Fruit fly (Drosophila melanogaster) whole organism, embryonic: ENCODE measurements around the gene CG10863.
A peak's percentile ranks its signal among the peaks of the same experiment; 100 is the strongest.

Experiments
- Awh ChIP-seq: fragments of 200-800 bp; sonication (Bioruptor generic); IDR thresholded peaks from 2 replicates; pipeline ENCODE4, ENCODE4 v1.3.6; 2022; ENCODE audit warnings: missing biosample characterization, missing genetic modification characterization
- CG11456 ChIP-seq: fragments of 200-800 bp; sonication (Bioruptor generic); IDR thresholded peaks from 3 replicates; pipeline ENCODE4 v1.3.6; 2022; ENCODE audit warnings: missing biosample characterization, missing genetic modification characterization
- CG12942 ChIP-seq: fragments of 200-800 bp; sonication (Bioruptor generic); optimal IDR thresholded peaks from 3 replicates; lab custom pipeline; 2016; ENCODE audit warnings: missing biosample characterization, missing genetic modification characterization
- CG14667 ChIP-seq: fragments of 200-800 bp; sonication (Bioruptor generic); IDR thresholded peaks from 2 replicates; pipeline ENCODE4 v1.3.6; 2022; ENCODE audit warnings: missing biosample characterization, missing genetic modification characterization
- CG1602 ChIP-seq: fragments of 200-800 bp; sonication (Bioruptor generic); optimal IDR thresholded peaks from 3 replicates; lab custom pipeline; 2016; ENCODE audit warnings: missing biosample characterization, missing genetic modification characterization
- CG1647 ChIP-seq: fragments of 200-800 bp; sonication (Bioruptor generic); optimal IDR thresholded peaks from 3 replicates; lab custom pipeline; 2016; ENCODE audit warnings: missing biosample characterization, missing genetic modification characterization
- CG2129 ChIP-seq: fragments of 200-800 bp; sonication (Bioruptor generic); IDR thresholded peaks from 2 replicates; pipeline ENCODE4 v1.3.6; 2022; ENCODE audit warnings: missing biosample characterization, missing genetic modification characterization; ENCODE audit not compliant: partially characterized antibody
- CG2202 ChIP-seq: fragments of 200-800 bp; sonication (Bioruptor generic); optimal IDR thresholded peaks from 2 replicates; lab custom pipeline; 2018; ENCODE audit warnings: missing biosample characterization, mild to moderate bottlenecking, missing genetic modification characterization
- CG2875 ChIP-seq: fragments of 200-800 bp; sonication (Bioruptor generic); optimal IDR thresholded peaks from 2 replicates; lab custom pipeline; 2017; ENCODE audit warnings: missing biosample characterization, mild to moderate bottlenecking, missing genetic modification characterization, missing genetic modification reagents
- CG2889 ChIP-seq: fragments of 200-800 bp; sonication (Bioruptor generic); IDR thresholded peaks from 3 replicates; pipeline ENCODE4 v1.3.6; 2022; ENCODE audit warnings: missing biosample characterization, missing genetic modification characterization
- CG31388 ChIP-seq: fragments of 200-800 bp; sonication (Bioruptor generic); optimal IDR thresholded peaks from 2 replicates; lab custom pipeline; 2016; ENCODE audit warnings: missing biosample characterization, missing genetic modification characterization
- CG32532 ChIP-seq: fragments of 200-800 bp; sonication (Bioruptor generic); IDR thresholded peaks from 2 replicates; pipeline ENCODE4 v1.3.6; 2022; ENCODE audit warnings: missing biosample characterization, missing genetic modification characterization
- CG4282 ChIP-seq: fragments of 200-800 bp; sonication (Bioruptor generic); optimal IDR thresholded peaks from 2 replicates; lab custom pipeline; 2016; ENCODE audit warnings: missing biosample characterization, missing genetic modification characterization
- CG4404 ChIP-seq: fragments of 200-800 bp; sonication (Bioruptor generic); IDR thresholded peaks from 2 replicates; pipeline ENCODE4 v1.3.6; 2022; ENCODE audit warnings: missing biosample characterization, missing genetic modification characterization
- CG4424 ChIP-seq: fragments of 200-800 bp; sonication (Bioruptor generic); optimal IDR thresholded peaks from 3 replicates; lab custom pipeline; 2016; ENCODE audit warnings: missing biosample characterization, missing genetic modification characterization
- CG5245 ChIP-seq: fragments of 200-800 bp; sonication (Bioruptor generic); optimal IDR thresholded peaks from 3 replicates; lab custom pipeline; 2016; ENCODE audit warnings: missing biosample characterization, missing genetic modification characterization
- CG7271 ChIP-seq: fragments of 200-800 bp; sonication (Bioruptor generic); optimal IDR thresholded peaks from 2 replicates; lab custom pipeline; 2018; ENCODE audit warnings: missing biosample characterization, mild to moderate bottlenecking, missing genetic modification characterization, moderate library complexity
- CG8281 ChIP-seq: fragments of 200-800 bp; sonication (Bioruptor generic); optimal IDR thresholded peaks from 2 replicates; lab custom pipeline; 2018; ENCODE audit warnings: missing biosample characterization, mild to moderate bottlenecking, missing genetic modification characterization, moderate library complexity
- CG9609 ChIP-seq: fragments of 200-800 bp; sonication (Bioruptor generic); optimal IDR thresholded peaks from 3 replicates; lab custom pipeline; 2016; ENCODE audit warnings: missing biosample characterization, missing genetic modification characterization
- Doc3 ChIP-seq: fragments of 200-800 bp; sonication (Bioruptor generic); IDR thresholded peaks from 3 replicates; pipeline ENCODE4 v1.3.6; 2022; ENCODE audit warnings: missing biosample characterization, missing genetic modification characterization; ENCODE audit not compliant: partially characterized antibody
- Ets65A ChIP-seq: fragments of 200-800 bp; sonication (Bioruptor generic); peaks from one replicate; lab custom pipeline; 2016; ENCODE audit warnings: missing biosample characterization, missing genetic modification characterization
- Ets97D ChIP-seq: fragments of 200-800 bp; sonication (Bioruptor generic); optimal IDR thresholded peaks from 3 replicates; lab custom pipeline; 2016; ENCODE audit warnings: missing biosample characterization, missing genetic modification characterization
- GATAe ChIP-seq: fragments of 200-800 bp; sonication (Bioruptor generic); conservative IDR thresholded peaks from 2 replicates; pipeline ENCODE4 v1.3.6; 2022; ENCODE audit warnings: missing biosample characterization, missing genetic modification characterization
- HmgD ChIP-seq: fragments of 200-800 bp; sonication (Bioruptor generic); optimal IDR thresholded peaks from 3 replicates; lab custom pipeline; 2016; ENCODE audit warnings: missing biosample characterization, missing genetic modification characterization
- Hmr ChIP-seq: fragments of 200-800 bp; sonication (Bioruptor generic); optimal IDR thresholded peaks from 3 replicates; lab custom pipeline; 2017; ENCODE audit warnings: mild to moderate bottlenecking, missing biosample characterization, missing genetic modification reagents, missing genetic modification characterization
- Lhr ChIP-seq: fragments of 200-800 bp; sonication (Bioruptor generic); optimal IDR thresholded peaks from 3 replicates; lab custom pipeline; 2017; ENCODE audit warnings: mild to moderate bottlenecking, missing biosample characterization, missing genetic modification reagents, missing genetic modification characterization
- NfI ChIP-seq: fragments of 200-800 bp; sonication (Bioruptor generic); optimal IDR thresholded peaks from 3 replicates; lab custom pipeline; 2018; ENCODE audit warnings: missing biosample characterization, mild to moderate bottlenecking, missing genetic modification characterization, moderate library complexity
- Ptx1 ChIP-seq: fragments of 200-800 bp; sonication (Bioruptor generic); IDR thresholded peaks from 2 replicates; pipeline ENCODE4 v1.3.6; 2022; ENCODE audit warnings: missing biosample characterization, missing genetic modification characterization
- abd-A ChIP-seq: fragments of 200-800 bp; sonication (Bioruptor generic); optimal IDR thresholded peaks from 3 replicates; lab custom pipeline; 2019; ENCODE audit warnings: missing biosample characterization, mild to moderate bottlenecking, missing genetic modification characterization, moderate library complexity
- bowl ChIP-seq: fragments of 200-800 bp; sonication (Bioruptor generic); IDR thresholded peaks from 2 replicates; pipeline ENCODE4 v1.3.6; 2022; ENCODE audit warnings: missing biosample characterization, missing genetic modification characterization
- cas ChIP-seq: fragments of 200-800 bp; sonication (Bioruptor generic); IDR thresholded peaks from 2 replicates; pipeline ENCODE4 v1.3.6; 2022; ENCODE audit warnings: missing biosample characterization, missing genetic modification characterization
- corto ChIP-seq: fragments of 200-800 bp; sonication (Bioruptor generic); optimal IDR thresholded peaks from 2 replicates; lab custom pipeline; 2016; ENCODE audit warnings: missing biosample characterization, mild to moderate bottlenecking, missing genetic modification characterization, moderate library complexity
- crp ChIP-seq, 2 experiments: fragments of 200-800 bp; sonication (Bioruptor generic); optimal IDR thresholded peaks; 2 replicates in 1 of 2; 3 replicates in 1 of 2; lab custom pipeline; 2017; ENCODE audit warnings: missing biosample characterization in 2 of 2, missing genetic modification characterization in 2 of 2, mild to moderate bottlenecking in 1 of 2, moderate library complexity in 1 of 2
- danr ChIP-seq: fragments of 200-800 bp; sonication (Bioruptor generic); IDR thresholded peaks from 2 replicates; pipeline ENCODE4 v1.3.6; 2022; ENCODE audit warnings: missing biosample characterization, missing genetic modification characterization
- dimm ChIP-seq: fragments of 200-800 bp; sonication (Bioruptor generic); IDR thresholded peaks from 2 replicates; pipeline ENCODE4 v1.3.6; 2022; ENCODE audit warnings: missing biosample characterization, missing genetic modification characterization
- dpn ChIP-seq, 2 experiments: fragments of 200-800 bp; sonication (Bioruptor generic); optimal IDR thresholded peaks; 3 replicates each; lab custom pipeline; 2016; ENCODE audit warnings: missing biosample characterization in 2 of 2, missing genetic modification characterization in 2 of 2
- ewg ChIP-seq: fragments of 200-800 bp; sonication (Bioruptor generic); optimal IDR thresholded peaks from 3 replicates; lab custom pipeline; 2017; ENCODE audit warnings: mild to moderate bottlenecking, missing biosample characterization, missing genetic modification reagents, missing genetic modification characterization
- gem ChIP-seq: fragments of 200-800 bp; sonication (Bioruptor generic); optimal IDR thresholded peaks from 2 replicates; lab custom pipeline; 2019; ENCODE audit warnings: missing biosample characterization, mild to moderate bottlenecking, missing genetic modification characterization, moderate library complexity
- h ChIP-seq: fragments of >200 bp; optimal IDR thresholded peaks from 2 replicates; lab custom pipeline; 2017
- hbn ChIP-seq: fragments of 200-800 bp; sonication (Bioruptor generic); IDR thresholded peaks from 2 replicates; pipeline ENCODE4 v1.3.6; 2022; ENCODE audit warnings: missing biosample characterization, missing genetic modification characterization; ENCODE audit not compliant: partially characterized antibody
- kni ChIP-seq: fragments of 200-800 bp; sonication (Bioruptor generic); optimal IDR thresholded peaks from 3 replicates; lab custom pipeline; 2017; ENCODE audit warnings: mild to moderate bottlenecking, missing biosample characterization, missing genetic modification reagents, missing genetic modification characterization
- oc ChIP-seq: fragments of 200-800 bp; sonication (Bioruptor generic); optimal IDR thresholded peaks from 2 replicates; lab custom pipeline; 2018; ENCODE audit warnings: missing biosample characterization, mild to moderate bottlenecking, missing genetic modification characterization, moderate library complexity
- org-1 ChIP-seq: fragments of 200-800 bp; sonication (Bioruptor generic); optimal IDR thresholded peaks from 2 replicates; lab custom pipeline; 2017; ENCODE audit warnings: missing biosample characterization, missing genetic modification characterization
- p53 ChIP-seq: fragments of 200-800 bp; sonication (Bioruptor generic); optimal IDR thresholded peaks from 2 replicates; lab custom pipeline; 2016; ENCODE audit warnings: missing biosample characterization, missing genetic modification characterization
- rib ChIP-seq: fragments of 200-800 bp; sonication (Bioruptor generic); IDR thresholded peaks from 2 replicates; pipeline ENCODE4 v1.3.6; 2022; ENCODE audit warnings: missing biosample characterization, missing genetic modification characterization
- sd ChIP-seq: fragments of 200-800 bp; sonication (Bioruptor generic); optimal IDR thresholded peaks from 3 replicates; lab custom pipeline; 2018; ENCODE audit warnings: missing biosample characterization, mild to moderate bottlenecking, missing genetic modification characterization, moderate library complexity
- sima ChIP-seq: fragments of 200-800 bp; sonication (Bioruptor generic); optimal IDR thresholded peaks from 2 replicates; lab custom pipeline; 2016; ENCODE audit warnings: missing biosample characterization, missing genetic modification characterization
- ssp ChIP-seq: fragments of 200-800 bp; sonication (Bioruptor generic); IDR thresholded peaks from 2 replicates; pipeline ENCODE4 v1.3.6; 2022; ENCODE audit warnings: missing biosample characterization, missing genetic modification characterization
- stc ChIP-seq: fragments of 200-800 bp; sonication (Bioruptor generic); IDR thresholded peaks from 2 replicates; pipeline ENCODE4 v1.3.6; 2022; ENCODE audit warnings: missing biosample characterization, missing genetic modification characterization
- usp ChIP-seq: fragments of >200 bp; optimal IDR thresholded peaks from 2 replicates; lab custom pipeline; 2017; ENCODE audit warnings: missing biosample characterization, missing genetic modification characterization
- zen ChIP-seq: fragments of 200-800 bp; sonication (Bioruptor generic); optimal IDR thresholded peaks from 3 replicates; lab custom pipeline; 2018; ENCODE audit warnings: missing biosample characterization, mild to moderate bottlenecking, missing genetic modification characterization, moderate library complexity

CG10863 gene

DNA sequence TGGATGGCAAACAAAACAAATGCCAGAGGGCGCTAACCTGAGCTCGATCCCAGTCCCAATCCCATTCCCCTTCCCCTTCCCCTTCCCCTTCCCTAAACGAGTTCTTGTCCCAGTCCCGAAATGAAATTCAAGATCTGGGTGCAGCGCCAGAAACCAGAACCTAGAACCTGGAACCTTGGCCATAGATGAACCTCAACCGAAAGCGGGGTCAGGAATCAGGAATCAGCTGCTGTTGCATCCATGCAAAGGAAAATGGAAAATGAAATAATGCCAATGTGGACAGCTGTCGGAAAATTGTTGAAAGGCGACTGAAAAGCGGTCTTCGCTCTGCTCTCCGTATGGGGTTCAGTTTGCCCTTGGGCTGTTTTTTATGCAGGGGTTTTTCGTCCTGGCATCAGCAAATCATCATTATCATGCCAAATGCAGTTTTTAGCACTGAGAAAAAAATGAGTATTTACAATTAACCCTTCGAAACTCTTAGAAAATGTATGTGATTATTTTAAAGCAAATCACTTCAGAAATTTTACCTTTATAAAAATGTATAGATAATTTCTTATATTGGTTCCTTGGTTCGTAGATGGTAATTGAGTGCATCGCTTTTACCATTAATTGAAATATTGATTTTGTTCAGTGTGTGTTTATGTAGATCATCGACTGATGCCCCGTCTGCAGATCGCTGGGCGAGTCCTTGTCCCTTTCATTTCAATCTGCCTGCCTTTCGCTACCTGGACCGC is 35.5 kb upstream of the CG10863 start (continued):
- TF ChIP-seq abd-A (no peak), CG1647 (no peak), org-1 (GFP tag; lab: Kevin White, UChicago) (no peak), corto (GFP tag; lab: Kevin White, UChicago) (no peak), ssp (GFP tag; lab: Robert Waterston, UW) (no peak), Lhr (GFP tag; lab: Kevin White, UChicago) (no peak), cas (no peak), usp (GFP tag; lab: Kevin White, UChicago) (no peak), kni (GFP tag; lab: Kevin White, UChicago) (peak; percentile 9), p53 (GFP tag; lab: Kevin White, UChicago) (no peak), CG4404 (GFP tag; lab: Robert Waterston, UW) (peak; percentile 67), CG2202 (tag; lab: Kevin White, UChicago) (peak; percentile 38), danr (GFP tag; lab: Robert Waterston, UW) (no peak), NfI (GFP tag; lab: Kevin White, UChicago) (no peak), Doc3 (GFP tag; lab: Robert Waterston, UW) (no peak), CG8281 (tag; lab: Kevin White, UChicago) (no peak), dpn (GFP tag; optimal IDR thresholded peaks at IDR 0.05; lab: Kevin White, UChicago) (no peak), CG2129 (GFP tag; lab: Robert Waterston, UW) (no peak), Ets65A (no peak), hbn (GFP tag; lab: Robert Waterston, UW) (no peak), gem (peak; percentile 61), Ptx1 (GFP tag; lab: Robert Waterston, UW) (no peak), Ets97D (GFP tag; lab: Kevin White, UChicago) (no peak), CG2889 (no peak), Hmr (GFP tag; lab: Kevin White, UChicago) (no peak), CG11456 (GFP tag; lab: Robert Waterston, UW) (no peak), stc (GFP tag; lab: Robert Waterston, UW) (no peak), CG2875 (GFP tag; lab: Kevin White, UChicago) (no peak), GATAe (no peak), rib (no peak), oc (no peak), CG31388 (no peak), sd (tag; lab: Kevin White, UChicago) (no peak), h (lab: Kevin White, UChicago) (no peak), HmgD (GFP tag; lab: Kevin White, UChicago) (no peak), CG1602 (GFP tag; lab: Kevin White, UChicago) (peak; percentile 5), CG4424 (GFP tag; lab: Kevin White, UChicago) (peak; percentile 51), CG7271 (tag; lab: Kevin White, UChicago) (no peak), CG12942 (GFP tag; lab: Kevin White, UChicago) (no peak), bowl (GFP tag; lab: Robert Waterston, UW) (no peak), CG5245 (GFP tag; lab: Kevin White, UChicago) (peak; percentile 5), CG9609 (GFP tag; lab: Kevin White, UChicago) (no peak), ewg (GFP tag; lab: Kevin White, UChicago) (no peak), CG14667 (GFP tag; lab: Robert Waterston, UW) (no peak), dimm (GFP tag; lab: Robert Waterston, UW) (no peak), CG32532 (GFP tag; lab: Robert Waterston, UW) (no peak), crp (GFP tag; optimal IDR thresholded peaks at IDR 0.05; lab: Kevin White, UChicago) (no peak), zen (tag; lab: Kevin White, UChicago) (peak; percentile 90), sima (no peak), Awh (no peak), CG4282 (GFP tag; lab: Kevin White, UChicago) (no peak)
